Worm (Caenorhabditis elegans): Measurements from ENCODE around the gene clik-1.

ce11 chrV:6726279-6726678, 42.3 kb downstream of the clik-1 start:
- TF ChIP-seq ama-1 (optimal IDR thresholded peaks at IDR 0.05) (no peak), ceh-13 (GFP tag; optimal IDR thresholded peaks at IDR 0.05) (no peak), ceh-36 (tag; optimal IDR thresholded peaks at IDR 0.05) (no peak), pes-1 (GFP tag; IDR thresholded peaks at IDR 0.05) (no peak), tra-4 (tag; optimal IDR thresholded peaks at IDR 0.05) (no peak), flt-1 (GFP tag; IDR thresholded peaks at IDR 0.05) (no peak), scrt-1 (GFP tag; IDR thresholded peaks at IDR 0.05) (no peak), aly-1 (tag; optimal IDR thresholded peaks at IDR 0.05) (no peak), sea-1 (GFP tag; conservative IDR thresholded peaks at IDR 0.05) (no peak)

Measured in whole organism, early embryonic.